Worm (Caenorhabditis elegans) whole organism, mixed stage, embryonic: Measurements from ENCODE around the gene leo-1.

ENCODE experiments used
- lsy-2 ChIP-seq: fragments of 150-350 bp; optimal IDR thresholded peaks from 2 replicates; lab custom pipeline; 2014; ENCODE audit warnings: missing biosample characterization, missing genetic modification characterization
- nhr-76 ChIP-seq: sonication (generic microtip); optimal IDR thresholded peaks from 2 replicates; lab custom pipeline; 2017; ENCODE audit warnings: missing biosample characterization, missing genetic modification characterization
- snpc-4 ChIP-seq: fragments of 150-350 bp; optimal IDR thresholded peaks from 2 replicates; lab custom pipeline; 2014; ENCODE audit warnings: missing biosample characterization, missing genetic modification characterization
- unc-62 ChIP-seq: fragments of 150-350 bp; optimal IDR thresholded peaks from 2 replicates; lab custom pipeline; 2014; ENCODE audit warnings: missing biosample characterization, missing genetic modification reagents, missing genetic modification characterization

- TF ChIP-seq snpc-4 (tag; lab: Kevin White, UChicago): no peak
- TF ChIP-seq nhr-76: no peak
- TF ChIP-seq lsy-2 (tag; lab: Kevin White, UChicago): no peak
- no peak for TF ChIP-seq unc-62 (GFP tag; lab: Kevin White, UChicago)
Observed at ce11 chrIV:11316106-11316505, 13.1 kb downstream of the leo-1 start.
